Fruit fly (Drosophila melanogaster): ENCODE results near the gene CG43098.

CG43098 gene

DNA sequence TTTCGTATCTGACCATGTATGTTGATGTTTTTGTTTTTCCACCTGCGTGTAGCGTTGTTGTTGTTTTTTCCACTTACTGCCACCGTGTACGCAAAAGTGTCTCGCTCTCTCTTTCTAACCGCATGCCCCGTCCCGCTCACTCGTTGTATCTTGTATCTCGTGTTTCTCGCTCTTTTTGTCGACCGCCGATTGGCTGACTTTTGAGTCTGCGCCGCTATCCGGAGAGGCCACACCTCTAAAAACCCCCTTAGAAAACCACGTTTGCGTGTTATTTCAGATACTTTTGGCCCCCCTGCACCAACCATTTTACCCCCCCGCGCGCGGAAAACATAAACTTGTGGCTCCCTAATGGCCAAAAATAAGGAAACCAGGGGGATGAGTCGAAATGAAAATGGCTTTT lies 34.0 kb upstream of the CG43098 start (continued):
- TF ChIP-seq CG15011 (GFP tag; optimal IDR thresholded peaks at IDR 0.05) (no peak), CG12391 (tag; optimal IDR thresholded peaks at IDR 0.05) (no peak), vvl (GFP tag; IDR thresholded peaks at IDR 0.05) (no peak), gfzf (GFP tag; optimal IDR thresholded peaks at IDR 0.05) (no peak), Sox100B (GFP tag; optimal IDR thresholded peaks at IDR 0.05) (no peak), CG7963 (GFP tag; IDR thresholded peaks at IDR 0.05; ENCODE audit: partially characterized antibody) (no peak), tio (GFP tag; optimal IDR thresholded peaks at IDR 0.05) (no peak), Med (GFP tag) (peak; percentile 79), CG1603 (tag; optimal IDR thresholded peaks at IDR 0.05) (no peak), nerfin-1 (tag; optimal IDR thresholded peaks at IDR 0.05) (no peak), CG34224 (GFP tag; IDR thresholded peaks at IDR 0.05; ENCODE audit: partially characterized antibody) (no peak), kni (GFP tag; optimal IDR thresholded peaks at IDR 0.05) (no peak), emc (GFP tag; optimal IDR thresholded peaks at IDR 0.05) (no peak), CG1024 (GFP tag; IDR thresholded peaks at IDR 0.05) (no peak), CG12104 (GFP tag; optimal IDR thresholded peaks at IDR 0.05) (no peak), Abd-B (GFP tag; optimal IDR thresholded peaks at IDR 0.05) (no peak), CG7357 (GFP tag; IDR thresholded peaks at IDR 0.05) (no peak), CG2199 (GFP tag; IDR thresholded peaks at IDR 0.05) (0 out of 3 replicates have a peak, but pooled peaks have one; percentile 38), Dfd (GFP tag; optimal IDR thresholded peaks at IDR 0.05) (no peak), zen (tag; optimal IDR thresholded peaks at IDR 0.05) (no peak), CG7556 (GFP tag; optimal IDR thresholded peaks at IDR 0.05) (no peak), al (GFP tag; IDR thresholded peaks at IDR 0.05) (no peak), odd (GFP tag; optimal IDR thresholded peaks at IDR 0.05) (no peak), Max (GFP tag; optimal IDR thresholded peaks at IDR 0.05) (no peak), Blimp-1 (GFP tag; optimal IDR thresholded peaks at IDR 0.05) (no peak), CG2875 (GFP tag; optimal IDR thresholded peaks at IDR 0.05) (no peak), CG15601 (tag; optimal IDR thresholded peaks at IDR 0.05) (no peak), Fer1 (GFP tag; optimal IDR thresholded peaks at IDR 0.05) (no peak), lbe (GFP tag; optimal IDR thresholded peaks at IDR 0.05) (no peak), CG12155 (GFP tag; optimal IDR thresholded peaks at IDR 0.05) (no peak), sug (tag; optimal IDR thresholded peaks at IDR 0.05) (peak; percentile 10), CG3065 (GFP tag; optimal IDR thresholded peaks at IDR 0.05) (no peak), luna (GFP tag; optimal IDR thresholded peaks at IDR 0.05) (no peak), tgo (GFP tag; IDR thresholded peaks at IDR 0.05) (no peak), CG8388 (GFP tag; optimal IDR thresholded peaks at IDR 0.05) (no peak), ab (GFP tag; optimal IDR thresholded peaks at IDR 0.05) (no peak), jing (GFP tag; optimal IDR thresholded peaks at IDR 0.05) (peak; percentile 6), HHEX (GFP tag; optimal IDR thresholded peaks at IDR 0.05) (no peak), ac (GFP tag; optimal IDR thresholded peaks at IDR 0.05) (no peak), Bgb (GFP tag; IDR thresholded peaks at IDR 0.05; ENCODE audit: partially characterized antibody) (no peak; the same call in 1 of the 2 replicates), CG32532 (GFP tag; IDR thresholded peaks at IDR 0.05) (no peak), CG4360 (GFP tag; IDR thresholded peaks at IDR 0.05) (peak; percentile 91), lmd (GFP tag; IDR thresholded peaks at IDR 0.05) (no peak), CG9876 (GFP tag; optimal IDR thresholded peaks at IDR 0.05) (no peak), sqz (GFP tag; optimal IDR thresholded peaks at IDR 0.05) (no peak), CG11504 (tag; optimal IDR thresholded peaks at IDR 0.05) (no peak), scrt (GFP tag; optimal IDR thresholded peaks at IDR 0.05) (peak; percentile 13), zen2 (GFP tag; IDR thresholded peaks at IDR 0.05; ENCODE audit: partially characterized antibody) (0 out of 3 replicates have a peak, but pooled peaks have one; percentile 24), CG3281 (GFP tag; optimal IDR thresholded peaks at IDR 0.05) (no peak), tll (GFP tag; optimal IDR thresholded peaks at IDR 0.05) (no peak)

Measured in whole organism, embryonic.